Worm (Caenorhabditis elegans) whole organism, L1 larva: ENCODE results near the gene Y53G8AM.7.

ENCODE experiments used
- ama-1 ChIP-seq: fragments of 150-350 bp; optimal IDR thresholded peaks from 2 replicates; lab custom pipeline; 2014
- lsy-2 ChIP-seq, 2 experiments: fragments of 150-350 bp; optimal IDR thresholded peaks; 2 replicates each; lab custom pipeline; 2014; ENCODE audit warnings: missing biosample characterization in 2 of 2, missing genetic modification characterization in 2 of 2
- mdl-1 ChIP-seq, 2 experiments: fragments of 150-350 bp; optimal IDR thresholded peaks; 2 replicates each; lab custom pipeline; 2014 to 2017; ENCODE audit warnings: missing biosample characterization in 2 of 2, missing genetic modification characterization in 2 of 2, inconsistent platforms in 1 of 2
- mep-1 ChIP-seq: fragments of 150-350 bp; optimal IDR thresholded peaks from 2 replicates; lab custom pipeline; 2014; ENCODE audit warnings: missing biosample characterization, missing genetic modification characterization
- nhr-11 ChIP-seq: fragments of 150-350 bp; optimal IDR thresholded peaks from 2 replicates; lab custom pipeline; 2014; ENCODE audit warnings: missing biosample characterization, missing genetic modification characterization
- nhr-237 ChIP-seq: fragments of 150-350 bp; optimal IDR thresholded peaks from 2 replicates; lab custom pipeline; 2014; ENCODE audit warnings: missing biosample characterization, missing genetic modification characterization
- snpc-4 ChIP-seq: fragments of 150-350 bp; optimal IDR thresholded peaks from 2 replicates; lab custom pipeline; 2014; ENCODE audit warnings: missing biosample characterization, missing genetic modification characterization
- ztf-11 ChIP-seq, 2 experiments: sonication (generic microtip); optimal IDR thresholded peaks; 2 replicates each; lab custom pipeline; 2016 to 2017; ENCODE audit warnings: missing genetic modification characterization in 2 of 2, missing biosample characterization in 1 of 2, missing compliant biosample characterization in 1 of 2

- TF ChIP-seq ztf-11 (tag; optimal IDR thresholded peaks at IDR 0.05; lab: Kevin White, UChicago) (peak in 1 of 2 experiments; percentile 74), snpc-4 (tag; lab: Kevin White, UChicago) (no peak), ama-1 (lab: Kevin White, UChicago) (no peak), nhr-11 (tag; lab: Kevin White, UChicago) (peak; percentile 47), nhr-237 (no peak), mep-1 (tag; lab: Kevin White, UChicago) (no peak), mdl-1 (tag; optimal IDR thresholded peaks at IDR 0.05; lab: Kevin White, UChicago) (peak in 1 of 2 experiments; percentile 22), lsy-2 (tag; optimal IDR thresholded peaks at IDR 0.05; lab: Kevin White, UChicago) (peak; percentile 63 to 66)
Observed at ce11 chrIII:3271682-3272081, 5.2 kb upstream of the Y53G8AM.7 start.
